Worm (Caenorhabditis elegans) whole organism, midembryonic: Measurements from ENCODE around the gene cec-1.

Experiments
- T22C8.4 ChIP-seq: fragments of 200-800 bp; sonication (Bioruptor generic); IDR thresholded peaks from 2 replicates; pipeline ENCODE4 v1.3.6; 2022; ENCODE audit warnings: missing genetic modification characterization, missing compliant biosample characterization
- cog-1 ChIP-seq: sonication (generic microtip); optimal IDR thresholded peaks from 2 replicates; lab custom pipeline; 2016; ENCODE audit warnings: missing genetic modification characterization, missing compliant biosample characterization
- flt-1 ChIP-seq: fragments of 200-800 bp; sonication (Bioruptor generic); IDR thresholded peaks from 2 replicates; pipeline ENCODE4 v1.3.6; 2022; ENCODE audit warnings: missing genetic modification characterization, missing compliant biosample characterization
- klf-2 ChIP-seq: fragments of 200-800 bp; sonication (Bioruptor generic); conservative IDR thresholded peaks from 2 replicates; pipeline ENCODE4 v1.3.6; 2022; ENCODE audit warnings: missing genetic modification reagents, missing genetic modification characterization, missing compliant biosample characterization
- med-1 ChIP-seq: sonication (generic microtip); optimal IDR thresholded peaks from 2 replicates; lab custom pipeline; 2017; ENCODE audit warnings: missing genetic modification characterization, mild to moderate bottlenecking, missing compliant biosample characterization, antibody characterized with exemption, missing genetic modification reagents; ENCODE audit not compliant: insufficient read depth
- ref-1 ChIP-seq: fragments of 200-800 bp; sonication (Bioruptor generic); conservative IDR thresholded peaks from 2 replicates; pipeline ENCODE4 v1.3.6; 2022; ENCODE audit warnings: missing genetic modification reagents, missing genetic modification characterization, missing compliant biosample characterization
- tab-1 ChIP-seq: fragments of 200-800 bp; sonication (Bioruptor generic); IDR thresholded peaks from 2 replicates; pipeline ENCODE4 v1.3.6; 2022; ENCODE audit warnings: missing genetic modification characterization, missing compliant biosample characterization
- ztf-23 ChIP-seq: fragments of 200-800 bp; sonication (Bioruptor generic); IDR thresholded peaks from 2 replicates; pipeline ENCODE4 v1.3.6; 2022; ENCODE audit warnings: missing genetic modification reagents, missing genetic modification characterization, missing compliant biosample characterization
- ztf-29 ChIP-seq: fragments of 200-800 bp; sonication (Bioruptor generic); IDR thresholded peaks from 2 replicates; pipeline ENCODE4 v1.3.6; 2022; ENCODE audit warnings: missing genetic modification reagents, missing genetic modification characterization, missing compliant biosample characterization

The cec-1 gene

DNA sequence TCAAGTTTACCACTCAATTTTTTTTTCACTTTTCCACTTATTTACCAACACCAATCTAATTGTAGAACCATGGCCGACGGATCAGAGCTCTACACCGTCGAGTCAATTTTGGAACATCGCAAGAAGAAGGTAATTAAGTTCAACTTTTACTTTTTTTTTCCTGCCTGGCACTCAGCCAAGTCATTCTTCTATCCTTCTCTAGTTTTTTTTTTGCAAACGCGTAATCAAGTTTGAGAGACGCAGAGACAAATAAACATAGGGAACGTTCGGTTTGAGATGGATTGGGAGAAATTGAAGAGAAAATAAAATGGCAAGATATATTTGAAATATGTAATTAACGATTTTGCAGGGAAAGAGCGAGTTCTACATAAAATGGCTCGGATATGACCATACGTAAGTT is at the start of gene cec-1:
Gene cec-1, plus strand, starts transcription at position 63 of the 400 bp plus-strand sequence.
- TF ChIP-seq flt-1 (GFP tag; lab: Robert Waterston, UW) (no peak), tab-1 (GFP tag; lab: Robert Waterston, UW) (no peak), ztf-29 (no peak), klf-2 (GFP tag; lab: Robert Waterston, UW) (no peak), med-1 (GFP tag; lab: Kevin White, UChicago) (no peak), T22C8.4 (GFP tag; lab: Robert Waterston, UW) (no peak), cog-1 (tag; lab: Kevin White, UChicago) (no peak), ztf-23 (GFP tag; lab: Robert Waterston, UW) (no peak), ref-1 (GFP tag; lab: Robert Waterston, UW) (no peak)

DNA sequence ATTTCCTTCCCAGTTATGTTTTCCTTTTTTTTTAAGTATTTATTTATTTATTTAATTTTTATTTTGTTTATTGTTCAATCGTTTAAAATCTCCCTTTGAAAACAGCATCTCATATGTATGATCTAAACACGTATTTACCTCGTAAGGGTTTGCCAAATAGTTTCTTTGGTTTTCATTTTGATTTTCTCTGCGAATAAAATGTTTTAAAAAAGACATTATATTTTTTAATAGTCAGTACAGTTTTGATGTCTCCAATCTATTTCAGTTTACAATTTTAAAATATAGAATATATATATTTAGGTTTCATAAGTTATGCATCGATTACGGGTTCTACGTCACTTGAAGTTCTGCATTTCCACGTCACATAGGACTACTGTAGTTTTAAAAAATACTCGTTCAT is 45.5 kb upstream of the cec-1 start, which contains the start of gene R05D3.12:
Gene R05D3.12, plus strand, starts transcription at position 301 of the 400 bp plus-strand sequence.
- TF ChIP-seq ztf-23 (GFP tag; lab: Robert Waterston, UW) = no peak
- no peak for TF ChIP-seq T22C8.4 (GFP tag; lab: Robert Waterston, UW)
- no peak for TF ChIP-seq ztf-29
- no peak for TF ChIP-seq klf-2 (GFP tag; lab: Robert Waterston, UW)
- no peak for TF ChIP-seq tab-1 (GFP tag; lab: Robert Waterston, UW)

DNA sequence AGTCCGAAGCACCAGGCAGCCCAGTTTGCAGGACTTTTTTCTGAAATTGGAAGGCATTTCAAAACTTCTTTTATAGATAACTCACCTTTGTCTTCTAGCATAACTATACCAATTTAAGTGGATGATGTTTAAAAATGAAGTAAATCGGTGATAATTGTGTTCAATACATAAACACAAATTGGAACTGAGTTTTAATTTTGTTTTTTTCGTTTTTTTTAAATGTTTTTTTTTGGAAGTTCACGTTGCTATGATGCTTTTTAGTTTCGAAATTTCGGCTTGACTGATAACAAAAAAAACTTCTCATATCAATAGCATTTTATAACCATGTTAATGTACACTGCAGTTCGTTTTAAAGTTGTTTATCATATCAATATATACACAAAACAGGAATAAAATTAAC is 36.6 kb upstream of the cec-1 start, which contains the start of gene ZK353.4:
Gene ZK353.4, minus strand, starts transcription at position 101 of the 400 bp plus-strand sequence.
- no peak for TF ChIP-seq cog-1 (tag; lab: Kevin White, UChicago)

DNA sequence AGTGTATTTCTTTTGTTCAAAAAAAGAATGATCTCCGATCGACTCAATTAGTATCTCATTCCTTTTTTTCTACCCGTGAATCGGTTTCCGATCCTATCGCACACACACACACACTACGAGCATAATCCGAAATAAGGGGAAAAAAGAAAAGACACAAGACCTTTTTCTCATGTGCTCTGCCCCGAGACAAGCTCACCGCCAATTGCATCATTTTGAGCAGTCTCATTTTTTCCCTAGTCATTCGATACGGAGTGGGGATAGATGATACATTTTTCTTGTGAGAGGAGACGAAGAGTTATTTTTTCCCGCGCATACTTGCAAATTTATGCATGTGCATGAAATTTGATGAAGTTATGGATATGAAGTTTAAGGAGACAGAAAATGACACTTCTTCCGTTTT is 33.8 kb upstream of the cec-1 start:
- TF ChIP-seq ztf-23 (GFP tag; lab: Robert Waterston, UW) (no peak), cog-1 (tag; lab: Kevin White, UChicago) (no peak), med-1 (GFP tag; lab: Kevin White, UChicago) (no peak), T22C8.4 (GFP tag; lab: Robert Waterston, UW) (no peak), flt-1 (GFP tag; lab: Robert Waterston, UW) (no peak), ref-1 (GFP tag; lab: Robert Waterston, UW) (no peak), ztf-29 (no peak), klf-2 (GFP tag; lab: Robert Waterston, UW) (no peak), tab-1 (GFP tag; lab: Robert Waterston, UW) (no peak)

DNA sequence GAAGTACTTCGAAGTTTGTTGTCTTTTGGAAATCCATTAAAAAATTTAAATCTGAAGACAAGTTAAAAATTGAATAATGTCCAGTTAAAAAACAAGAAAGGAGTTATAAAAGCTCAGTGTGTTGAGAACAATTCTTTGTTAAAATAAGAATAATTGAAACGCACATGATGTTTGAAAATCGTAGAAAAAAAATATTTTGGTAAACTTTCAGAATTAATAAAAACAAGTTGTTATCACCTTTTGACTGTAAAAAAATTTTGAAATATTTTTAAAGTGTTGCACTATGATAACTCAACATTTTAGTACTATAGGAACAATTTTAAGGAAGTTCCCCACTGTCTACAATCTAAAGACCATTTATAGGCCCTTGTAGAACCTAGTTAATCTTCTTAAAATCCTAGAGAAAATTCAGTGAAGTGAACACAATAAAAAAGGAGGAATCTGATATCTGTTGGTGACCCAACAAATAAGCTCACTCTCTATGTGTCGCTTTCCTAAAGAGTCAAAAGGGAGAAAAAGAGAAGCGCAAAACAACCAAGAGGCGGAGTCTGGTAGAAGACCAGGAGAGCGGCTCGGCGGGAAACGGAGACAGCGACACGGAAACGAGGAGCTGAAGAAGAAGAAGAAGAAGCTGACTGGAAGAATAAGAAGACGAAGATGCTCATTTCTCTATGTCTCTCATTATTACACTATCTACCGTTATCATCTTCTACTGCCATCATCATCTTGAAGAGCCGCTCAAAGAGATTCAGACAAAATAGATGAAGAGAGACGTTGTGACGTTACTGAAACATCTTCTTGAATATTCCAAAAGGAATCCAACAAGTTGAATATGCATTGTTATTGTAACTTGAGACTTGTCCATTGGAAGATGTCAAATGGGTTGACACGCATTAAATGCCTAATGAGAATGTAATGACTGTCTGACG is 31.5 kb upstream of the cec-1 start, which contains the start of gene ZK353.10:
Gene ZK353.10, minus strand, starts transcription at position 51 of the 929 bp plus-strand sequence.
- TF ChIP-seq T22C8.4 (GFP tag; lab: Robert Waterston, UW) = no peak
- no peak for TF ChIP-seq klf-2 (GFP tag; lab: Robert Waterston, UW)
- TF ChIP-seq ztf-29 = no peak
- no peak for TF ChIP-seq ref-1 (GFP tag; lab: Robert Waterston, UW)
- TF ChIP-seq flt-1 (GFP tag; lab: Robert Waterston, UW) = no peak

DNA sequence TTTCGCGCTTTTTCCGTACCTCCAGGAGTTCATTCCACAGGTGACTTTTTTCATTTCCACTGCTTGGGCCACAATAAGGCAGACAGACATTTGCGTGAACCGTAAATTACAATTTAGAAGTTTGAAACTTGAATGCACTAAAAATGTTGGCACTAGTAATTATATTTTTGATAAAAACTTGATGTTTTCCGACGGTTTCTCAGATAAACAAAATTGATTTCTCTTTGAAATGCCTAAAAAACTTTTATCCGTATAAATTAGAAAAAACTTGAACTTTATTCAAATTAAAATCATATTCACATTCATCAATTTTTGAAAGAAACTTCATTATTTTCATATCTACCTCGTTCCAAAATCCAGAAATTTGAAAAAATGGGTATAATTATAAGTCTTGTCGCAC is 30.4 kb upstream of the cec-1 start, which contains the start of gene ZK353.3:
Gene ZK353.3, plus strand, starts transcription at position 301 of the 400 bp plus-strand sequence.
- TF ChIP-seq ztf-29 (no peak), flt-1 (GFP tag; lab: Robert Waterston, UW) (no peak), T22C8.4 (GFP tag; lab: Robert Waterston, UW) (no peak), cog-1 (tag; lab: Kevin White, UChicago) (no peak), ztf-23 (GFP tag; lab: Robert Waterston, UW) (no peak), med-1 (GFP tag; lab: Kevin White, UChicago) (no peak), klf-2 (GFP tag; lab: Robert Waterston, UW) (no peak), tab-1 (GFP tag; lab: Robert Waterston, UW) (no peak), ref-1 (GFP tag; lab: Robert Waterston, UW) (no peak)

DNA sequence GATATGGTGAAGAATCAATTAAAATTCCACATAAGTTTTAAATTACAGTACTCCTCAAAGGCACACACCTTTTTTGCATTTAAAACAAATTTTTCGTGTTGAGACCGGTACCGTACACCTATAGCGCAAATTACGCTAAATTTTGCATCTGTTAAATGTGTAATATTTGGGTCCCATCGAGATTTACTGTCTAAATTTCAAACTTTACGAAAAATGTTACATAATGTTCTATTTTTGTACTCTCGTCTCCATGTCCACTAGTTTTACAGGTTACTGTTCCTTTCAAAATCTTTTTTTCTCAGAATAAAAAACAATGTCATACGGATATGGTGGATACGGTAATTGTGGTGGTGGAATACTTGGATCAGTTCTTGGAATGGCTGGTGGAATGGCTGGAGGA is 27.7 kb upstream of the cec-1 start, which contains the start of gene ZK353.2:
Gene ZK353.2, plus strand, starts transcription at position 301 of the 400 bp plus-strand sequence.
- no peak for TF ChIP-seq tab-1 (GFP tag; lab: Robert Waterston, UW)
- no peak for TF ChIP-seq cog-1 (tag; lab: Kevin White, UChicago)
- TF ChIP-seq ztf-29 = no peak
- no peak for TF ChIP-seq T22C8.4 (GFP tag; lab: Robert Waterston, UW)
- TF ChIP-seq flt-1 (GFP tag; lab: Robert Waterston, UW) = no peak

DNA sequence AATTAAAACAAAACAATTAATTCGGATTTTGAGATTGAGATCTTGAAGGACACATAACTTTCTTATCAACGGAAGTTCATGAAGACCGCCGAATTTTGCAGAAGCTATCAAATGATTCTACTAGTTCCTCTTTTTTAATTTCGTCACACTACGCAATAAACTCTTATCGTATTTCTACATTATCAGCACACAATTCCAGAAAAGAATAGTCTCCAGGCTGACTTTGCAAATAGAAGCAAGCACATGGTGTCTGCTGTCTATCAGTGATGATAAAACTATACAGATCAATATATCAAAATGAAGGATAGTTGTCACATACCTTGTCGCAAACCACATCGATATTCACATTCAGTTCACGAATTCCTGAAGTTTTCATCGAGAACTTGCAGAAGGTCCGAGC is 25.7 kb upstream of the cec-1 start:
- no peak for TF ChIP-seq ztf-29
- TF ChIP-seq tab-1 (GFP tag; lab: Robert Waterston, UW) = no peak
- no peak for TF ChIP-seq cog-1 (tag; lab: Kevin White, UChicago)
- no peak for TF ChIP-seq flt-1 (GFP tag; lab: Robert Waterston, UW)
- TF ChIP-seq med-1 (GFP tag; lab: Kevin White, UChicago) = no peak
- no peak for TF ChIP-seq T22C8.4 (GFP tag; lab: Robert Waterston, UW)
- TF ChIP-seq klf-2 (GFP tag; lab: Robert Waterston, UW) = no peak
- no peak for TF ChIP-seq ref-1 (GFP tag; lab: Robert Waterston, UW)
- no peak for TF ChIP-seq ztf-23 (GFP tag; lab: Robert Waterston, UW)

DNA sequence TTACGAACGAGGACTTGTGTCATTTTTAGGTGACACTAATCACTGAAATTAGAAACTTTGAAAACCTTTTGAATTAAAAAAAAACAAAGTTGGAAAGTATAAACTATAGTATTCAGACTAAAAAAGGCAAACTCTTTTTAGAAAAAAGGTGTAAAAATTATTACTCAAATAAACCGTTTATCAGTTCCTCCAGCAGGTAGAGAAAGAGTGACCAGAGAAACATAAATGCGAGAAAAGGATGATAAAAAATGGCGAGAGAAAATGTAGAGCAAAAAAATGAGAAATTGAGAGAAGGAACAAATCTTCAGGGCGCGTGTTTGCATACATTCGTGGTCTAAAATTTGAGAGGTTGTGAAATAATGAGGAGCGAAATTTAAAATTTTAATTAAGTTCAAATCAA is 24.2 kb upstream of the cec-1 start, which contains the start of gene lap-1:
Gene lap-1, minus strand, starts transcription at position 42 of the 400 bp plus-strand sequence.
- TF ChIP-seq flt-1 (GFP tag; lab: Robert Waterston, UW) (no peak), ztf-23 (GFP tag; lab: Robert Waterston, UW) (no peak), med-1 (GFP tag; lab: Kevin White, UChicago) (no peak)
